Worm (Caenorhabditis elegans) whole organism, young adult: ENCODE data around the gene flp-12.

Source experiments
- B0336.3 ChIP-seq: fragments of 200-800 bp; sonication (Bioruptor generic); IDR thresholded peaks from 2 replicates; pipeline ENCODE4 v1.3.6; 2022; ENCODE audit warnings: missing genetic modification characterization, missing compliant biosample characterization
- C06A6.2 ChIP-seq: fragments of 200-800 bp; sonication (Bioruptor generic); conservative IDR thresholded peaks from 2 replicates; pipeline ENCODE4 v1.3.6; 2022; ENCODE audit warnings: missing genetic modification characterization, missing compliant biosample characterization
- F33H1.4 ChIP-seq: fragments of 200-800 bp; sonication (Bioruptor generic); IDR thresholded peaks from 2 replicates; pipeline ENCODE4 v1.3.6; 2022; ENCODE audit warnings: missing genetic modification reagents, missing genetic modification characterization, missing compliant biosample characterization
- F49E8.2 ChIP-seq: sonication (generic microtip); optimal IDR thresholded peaks from 3 replicates; lab custom pipeline; 2017; ENCODE audit warnings: missing genetic modification characterization, mild to moderate bottlenecking, missing compliant biosample characterization, antibody characterized with exemption, moderate library complexity; ENCODE audit not compliant: insufficient read depth
- ama-1 ChIP-seq, 3 experiments: fragments of 150-350 bp in 1 of 3; sonication (generic microtip) in 2 of 3; optimal IDR thresholded peaks; 2 replicates each; lab custom pipeline; 2014 to 2018; ENCODE audit warnings: missing biosample characterization in 2 of 3, missing genetic modification characterization in 2 of 3, missing genetic modification reagents in 2 of 3
- aptf-3 ChIP-seq: fragments of 200-800 bp; sonication (Bioruptor generic); IDR thresholded peaks from 2 replicates; pipeline ENCODE4 v1.3.6; 2022; ENCODE audit warnings: missing genetic modification characterization, missing compliant biosample characterization
- dox-1 ChIP-seq: fragments of 200-800 bp; sonication (Bioruptor generic); IDR thresholded peaks from 2 replicates; pipeline ENCODE4 v1.3.6; 2022; ENCODE audit warnings: missing genetic modification reagents, missing genetic modification characterization, missing compliant biosample characterization
- lin-35 ChIP-seq, 3 experiments: fragments of 150-350 bp in 2 of 3; sonication (generic microtip) in 1 of 3; optimal IDR thresholded peaks; 2 replicates each; lab custom pipeline; 2014 to 2018; ENCODE audit warnings: missing biosample characterization in 3 of 3, missing genetic modification characterization in 3 of 3, missing genetic modification reagents in 3 of 3
- nfyb-1 ChIP-seq: fragments of 200-800 bp; sonication (Bioruptor generic); IDR thresholded peaks from 2 replicates; pipeline ENCODE4 v1.3.6; 2022; ENCODE audit warnings: missing genetic modification reagents, missing genetic modification characterization, missing compliant biosample characterization
- nhr-80 ChIP-seq: sonication (generic microtip); optimal IDR thresholded peaks from 2 replicates; lab custom pipeline; 2016; ENCODE audit warnings: missing genetic modification characterization, missing compliant biosample characterization
- nhr-90 ChIP-seq: sonication (generic microtip); optimal IDR thresholded peaks from 2 replicates; lab custom pipeline; 2016; ENCODE audit warnings: missing genotype, mild to moderate bottlenecking, missing genetic modification characterization, missing compliant biosample characterization
- sea-2 ChIP-seq: fragments of 200-800 bp; sonication (Bioruptor generic); IDR thresholded peaks from 2 replicates; pipeline ENCODE4 v1.3.6; 2022; ENCODE audit warnings: missing genetic modification characterization, missing compliant biosample characterization
- unc-130 ChIP-seq: sonication (generic microtip); optimal IDR thresholded peaks from 2 replicates; lab custom pipeline; 2016; ENCODE audit warnings: missing genetic modification reagents, missing genetic modification characterization, missing compliant biosample characterization
- ztf-22 ChIP-seq: fragments of 200-800 bp; sonication (Bioruptor generic); optimal IDR thresholded peaks from 2 replicates; lab custom pipeline; 2018; ENCODE audit warnings: mild to moderate bottlenecking, missing genetic modification characterization, moderate library complexity, missing compliant biosample characterization

ce11 chrX:4578581-4578980 is 13.6 kb downstream of the flp-12 start:
- TF ChIP-seq aptf-3 (GFP tag; lab: Robert Waterston, UW) (no peak), B0336.3 (no peak), nhr-80 (tag; lab: Kevin White, UChicago) (no peak), unc-130 (GFP tag; lab: Kevin White, UChicago) (no peak), F49E8.2 (tag; lab: Kevin White, UChicago) (no peak), sea-2 (GFP tag; lab: Robert Waterston, UW) (no peak), nfyb-1 (no peak), ztf-22 (GFP tag; lab: Kevin White, UChicago) (no peak), F33H1.4 (GFP tag; lab: Robert Waterston, UW) (no peak), nhr-90 (tag; lab: Kevin White, UChicago) (no peak), lin-35 (GFP tag; optimal IDR thresholded peaks at IDR 0.05; lab: Kevin White, UChicago) (no peak), ama-1 (optimal IDR thresholded peaks at IDR 0.05; lab: Kevin White, UChicago) (no peak), ama-1 (GFP tag; optimal IDR thresholded peaks at IDR 0.05; lab: Kevin White, UChicago) (no peak), C06A6.2 (GFP tag; lab: Robert Waterston, UW) (no peak), dox-1 (GFP tag; lab: Robert Waterston, UW) (no peak)
